Worm (Caenorhabditis elegans) whole organism, young adult: Measurements from ENCODE around the gene F28B12.1.

Experiments
- B0019.2 ChIP-seq: fragments of 200-800 bp; sonication (Bioruptor generic); conservative IDR thresholded peaks from 2 replicates; pipeline ENCODE4 v1.3.6; 2022; ENCODE audit warnings: missing genetic modification reagents, missing genetic modification characterization, missing compliant biosample characterization
- C17E4.6 ChIP-seq: fragments of 200-800 bp; sonication (Bioruptor generic); IDR thresholded peaks from 2 replicates; pipeline ENCODE4 v1.3.6; 2022; ENCODE audit warnings: missing genetic modification reagents, missing genetic modification characterization, missing compliant biosample characterization
- F10E7.11 ChIP-seq: sonication (generic microtip); optimal IDR thresholded peaks from 2 replicates; lab custom pipeline; 2017; ENCODE audit warnings: mild to moderate bottlenecking, missing genetic modification characterization, moderate library complexity, missing compliant biosample characterization
- F49E8.2 ChIP-seq: sonication (generic microtip); optimal IDR thresholded peaks from 3 replicates; lab custom pipeline; 2017; ENCODE audit warnings: missing genetic modification characterization, mild to moderate bottlenecking, missing compliant biosample characterization, antibody characterized with exemption, moderate library complexity; ENCODE audit not compliant: insufficient read depth
- K11D2.4 ChIP-seq: fragments of 200-800 bp; sonication (Bioruptor generic); IDR thresholded peaks from 2 replicates; pipeline ENCODE4 v1.3.6; 2022; ENCODE audit warnings: missing genetic modification reagents, missing genetic modification characterization, missing compliant biosample characterization
- T07F8.4 ChIP-seq: sonication (generic microtip); optimal IDR thresholded peaks from 2 replicates; lab custom pipeline; 2016; ENCODE audit warnings: mild to moderate bottlenecking, missing genetic modification characterization, moderate library complexity, missing compliant biosample characterization
- Y67H2A.10 ChIP-seq: fragments of 200-800 bp; sonication (Bioruptor generic); conservative IDR thresholded peaks from 2 replicates; pipeline ENCODE4 v1.3.6; 2022; ENCODE audit warnings: missing genetic modification reagents, missing genetic modification characterization, missing compliant biosample characterization
- Y95B8A.8 ChIP-seq: fragments of 200-800 bp; sonication (Bioruptor generic); IDR thresholded peaks from 2 replicates; pipeline ENCODE4 v1.3.6; 2022; ENCODE audit warnings: missing genetic modification reagents, missing genetic modification characterization, missing compliant biosample characterization
- athp-1 ChIP-seq: sonication (generic microtip); optimal IDR thresholded peaks from 2 replicates; lab custom pipeline; 2017; ENCODE audit warnings: mild to moderate bottlenecking, missing genetic modification characterization, missing compliant biosample characterization
- attf-5 ChIP-seq: fragments of 200-800 bp; sonication (Bioruptor generic); optimal IDR thresholded peaks from 2 replicates; lab custom pipeline; 2018; ENCODE audit warnings: mild to moderate bottlenecking, missing genetic modification characterization, missing compliant biosample characterization
- cebp-1 ChIP-seq, 2 experiments: fragments of 200-800 bp in 1 of 2; sonication (Bioruptor generic) in 1 of 2; sonication (generic microtip) in 1 of 2; IDR thresholded peaks in 1 of 2; optimal IDR thresholded peaks in 1 of 2; 2 replicates each; pipeline versions ENCODE4 v1.3.6 to Lab custom; 2017 to 2022; ENCODE audit warnings: missing compliant biosample characterization in 2 of 2, missing genetic modification characterization in 2 of 2, mild to moderate bottlenecking in 1 of 2, missing genetic modification reagents in 1 of 2, moderate library complexity in 1 of 2
- ceh-100 ChIP-seq: fragments of 200-800 bp; sonication (Bioruptor generic); IDR thresholded peaks from 2 replicates; pipeline ENCODE4 v1.3.6; 2022; ENCODE audit warnings: missing genetic modification reagents, missing genetic modification characterization, missing compliant biosample characterization
- ceh-79 ChIP-seq: sonication (generic microtip); optimal IDR thresholded peaks from 2 replicates; lab custom pipeline; 2017; ENCODE audit warnings: mild to moderate bottlenecking, missing genetic modification characterization, missing compliant biosample characterization
- chd-7 ChIP-seq: sonication (generic microtip); optimal IDR thresholded peaks from 2 replicates; lab custom pipeline; 2016; ENCODE audit warnings: mild to moderate bottlenecking, missing genetic modification characterization, moderate library complexity, missing compliant biosample characterization
- dpl-1 ChIP-seq: fragments of 150-350 bp; optimal IDR thresholded peaks from 2 replicates; lab custom pipeline; 2014; ENCODE audit warnings: missing biosample characterization, missing genetic modification reagents, missing genetic modification characterization
- egrh-3 ChIP-seq: fragments of 200-800 bp; sonication (Bioruptor generic); IDR thresholded peaks from 2 replicates; pipeline ENCODE4 v1.3.6; 2022; ENCODE audit warnings: missing genetic modification reagents, missing genetic modification characterization, missing compliant biosample characterization
- ets-4 ChIP-seq: fragments of 200-800 bp; sonication (Bioruptor generic); optimal IDR thresholded peaks from 2 replicates; lab custom pipeline; 2018; ENCODE audit warnings: mild to moderate bottlenecking, missing genetic modification characterization, missing compliant biosample characterization
- hmg-1.2 ChIP-seq: fragments of 200-800 bp; sonication (Bioruptor generic); IDR thresholded peaks from 2 replicates; pipeline ENCODE4 v1.3.6; 2022; ENCODE audit warnings: missing genetic modification reagents, missing genetic modification characterization, missing compliant biosample characterization
- lsl-1 ChIP-seq: fragments of 200-800 bp; sonication (Bioruptor generic); optimal IDR thresholded peaks from 2 replicates; lab custom pipeline; 2018; ENCODE audit warnings: mild to moderate bottlenecking, missing genetic modification characterization, moderate library complexity, missing compliant biosample characterization
- nhr-80 ChIP-seq: sonication (generic microtip); optimal IDR thresholded peaks from 2 replicates; lab custom pipeline; 2016; ENCODE audit warnings: missing genetic modification characterization, missing compliant biosample characterization
- pbrm-1 ChIP-seq: fragments of 200-800 bp; sonication (Bioruptor generic); IDR thresholded peaks from 2 replicates; pipeline ENCODE4 v1.3.6; 2022; ENCODE audit warnings: missing genetic modification reagents, missing genetic modification characterization, missing compliant biosample characterization
- pha-4 ChIP-seq: fragments of 150-350 bp; sonication (generic microtip); optimal IDR thresholded peaks from 2 replicates; lab custom pipeline; 2014; ENCODE audit warnings: missing biosample characterization, missing genetic modification reagents, missing genetic modification characterization
- snpc-4 ChIP-seq, 5 experiments: fragments of 150-350 bp in 1 of 5; sonication (generic microtip) in 4 of 5; optimal IDR thresholded peaks; 2 replicates each; lab custom pipeline; 2014 to 2018; ENCODE audit warnings: missing genetic modification characterization in 5 of 5, missing biosample characterization in 3 of 5, antibody characterized with exemption in 2 of 5, mild to moderate bottlenecking in 2 of 5, missing compliant biosample characterization in 2 of 5, missing genotype in 2 of 5, moderate library complexity in 2 of 5, missing genetic modification reagents in 1 of 5
- somi-1 ChIP-seq: fragments of 200-800 bp; sonication (Bioruptor generic); optimal IDR thresholded peaks from 2 replicates; lab custom pipeline; 2018; ENCODE audit warnings: mild to moderate bottlenecking, missing genetic modification characterization, missing compliant biosample characterization
- tbp1 ChIP-seq: fragments of 200-800 bp; sonication (Bioruptor generic); optimal IDR thresholded peaks from 2 replicates; lab custom pipeline; 2018; ENCODE audit warnings: mild to moderate bottlenecking, missing genetic modification characterization, missing compliant biosample characterization
- zfh-2 ChIP-seq: fragments of 200-800 bp; sonication (Bioruptor generic); conservative IDR thresholded peaks from 2 replicates; pipeline ENCODE4 v1.3.6; 2022; ENCODE audit warnings: missing genetic modification reagents, missing genetic modification characterization, missing compliant biosample characterization
- ztf-18 ChIP-seq: sonication (generic microtip); optimal IDR thresholded peaks from 2 replicates; lab custom pipeline; 2016; ENCODE audit warnings: missing genotype, mild to moderate bottlenecking, missing genetic modification characterization, missing compliant biosample characterization
- ztf-22 ChIP-seq: fragments of 200-800 bp; sonication (Bioruptor generic); optimal IDR thresholded peaks from 2 replicates; lab custom pipeline; 2018; ENCODE audit warnings: mild to moderate bottlenecking, missing genetic modification characterization, moderate library complexity, missing compliant biosample characterization
- ztf-26 ChIP-seq: sonication (generic microtip); optimal IDR thresholded peaks from 2 replicates; lab custom pipeline; 2017; ENCODE audit warnings: missing genetic modification characterization, missing compliant biosample characterization
- ztf-28 ChIP-seq: fragments of 200-800 bp; sonication (Bioruptor generic); IDR thresholded peaks from 2 replicates; pipeline ENCODE4 v1.3.6; 2022; ENCODE audit warnings: missing genetic modification reagents, missing genetic modification characterization, missing compliant biosample characterization
- ztf-3 ChIP-seq: fragments of 200-800 bp; sonication (Bioruptor generic); optimal IDR thresholded peaks from 2 replicates; lab custom pipeline; 2018; ENCODE audit warnings: mild to moderate bottlenecking, missing genetic modification characterization, missing compliant biosample characterization

F28B12.1 gene

ce11 chrII:5942593-5942992 lies at the start of gene F28B12.1:
Gene F28B12.1, plus strand, starts transcription at chrII:5942927.
- TF ChIP-seq chd-7 (no peak), cebp-1 (GFP tag; IDR thresholded peaks at IDR 0.05; lab: Robert Waterston, UW) (no peak), cebp-1 (tag; optimal IDR thresholded peaks at IDR 0.05; lab: Kevin White, UChicago) (peak; percentile 26), egrh-3 (no peak)

ce11 chrII:5895870-5896269 lies 46.9 kb upstream of the F28B12.1 start, which contains the start of gene F59G1.4:
Gene F59G1.4, plus strand, starts transcription at chrII:5896170.
- TF ChIP-seq ztf-26 (tag; lab: Kevin White, UChicago) (no peak), tbp1 (GFP tag; lab: Kevin White, UChicago) (no peak), T07F8.4 (no peak), lsl-1 (GFP tag; lab: Kevin White, UChicago) (no peak), ets-4 (GFP tag; lab: Kevin White, UChicago) (no peak), F49E8.2 (no peak), B0019.2 (no peak), C17E4.6 (GFP tag; lab: Robert Waterston, UW) (no peak), ztf-18 (tag; lab: Kevin White, UChicago) (no peak), athp-1 (tag; lab: Kevin White, UChicago) (no peak), ceh-79 (no peak), ztf-28 (GFP tag; lab: Robert Waterston, UW) (no peak)

ce11 chrII:5896512-5896911 lies 46.2 kb upstream of the F28B12.1 start:
- TF ChIP-seq Y95B8A.8 (GFP tag; lab: Robert Waterston, UW) = no peak
- no peak for TF ChIP-seq C17E4.6 (GFP tag; lab: Robert Waterston, UW)
- no peak for TF ChIP-seq K11D2.4 (GFP tag; lab: Robert Waterston, UW)
- TF ChIP-seq hmg-1.2 (GFP tag; lab: Robert Waterston, UW) = no peak
- TF ChIP-seq dpl-1 (GFP tag; lab: Kevin White, UChicago) = no peak
- no peak for TF ChIP-seq zfh-2
- TF ChIP-seq somi-1 (GFP tag; lab: Kevin White, UChicago) = no peak
- no peak for TF ChIP-seq snpc-4 (GFP tag; optimal IDR thresholded peaks at IDR 0.05; lab: Kevin White, UChicago)
- TF ChIP-seq snpc-4 (tag; optimal IDR thresholded peaks at IDR 0.05; lab: Kevin White, UChicago) = no peak

- TF ChIP-seq ztf-22 = no peak
- TF ChIP-seq zfh-2 = peak; percentile 60
These were observed 43.6 kb upstream of the F28B12.1 start for ce11 chrII:5899080-5899479.

- TF ChIP-seq nhr-80 (tag; lab: Kevin White, UChicago) (peak; percentile 78), F10E7.11 (tag; lab: Kevin White, UChicago) (no peak), attf-5 (GFP tag; lab: Kevin White, UChicago) (no peak), pha-4 (tag; lab: Kevin White, UChicago) (no peak), ceh-100 (no peak), Y67H2A.10 (GFP tag; lab: Robert Waterston, UW) (no peak), ztf-3 (GFP tag; lab: Kevin White, UChicago) (no peak), pbrm-1 (no peak)
These were observed 42.8 kb upstream of the F28B12.1 start for ce11 chrII:5899865-5900486.
